Worm (Caenorhabditis elegans) whole organism, mixed stage, embryonic: ENCODE results near the gene T26C5.4.

ENCODE experiments used
- ceh-39 ChIP-seq: fragments of 150-350 bp; optimal IDR thresholded peaks from 2 replicates; lab custom pipeline; 2014; ENCODE audit warnings: missing biosample characterization, missing genetic modification characterization
- lin-32 ChIP-seq: fragments of 200-800 bp; sonication (Bioruptor generic); optimal IDR thresholded peaks from 2 replicates; lab custom pipeline; 2018; ENCODE audit warnings: mild to moderate bottlenecking, missing genetic modification characterization, missing compliant biosample characterization
- mls-2 ChIP-seq: sonication (generic microtip); optimal IDR thresholded peaks from 2 replicates; lab custom pipeline; 2016; ENCODE audit warnings: mild to moderate bottlenecking, missing genetic modification characterization, moderate library complexity, missing compliant biosample characterization
- nhr-12 ChIP-seq: fragments of 150-350 bp; optimal IDR thresholded peaks from 2 replicates; lab custom pipeline; 2014; ENCODE audit warnings: missing biosample characterization, missing genetic modification characterization
- pha-4 ChIP-seq: fragments of 150-350 bp; optimal IDR thresholded peaks from 2 replicates; lab custom pipeline; 2018; ENCODE audit warnings: missing biosample characterization, missing genetic modification reagents, missing genetic modification characterization
- tbx-8 ChIP-seq: fragments of 200-800 bp; sonication (Bioruptor generic); optimal IDR thresholded peaks from 2 replicates; lab custom pipeline; 2018; ENCODE audit warnings: mild to moderate bottlenecking, missing genetic modification characterization, moderate library complexity, missing compliant biosample characterization
- unc-39 ChIP-seq: fragments of 150-350 bp; optimal IDR thresholded peaks from 2 replicates; lab custom pipeline; 2014; ENCODE audit warnings: missing biosample characterization, missing genetic modification characterization
- unc-62 ChIP-seq: fragments of 150-350 bp; optimal IDR thresholded peaks from 2 replicates; lab custom pipeline; 2014; ENCODE audit warnings: missing biosample characterization, missing genetic modification reagents, missing genetic modification characterization

- TF ChIP-seq mls-2 (tag; lab: Kevin White, UChicago) = no peak
- no peak for TF ChIP-seq nhr-12 (tag; lab: Kevin White, UChicago)
- TF ChIP-seq lin-32 (GFP tag; lab: Kevin White, UChicago) = no peak
- TF ChIP-seq pha-4 = no peak
- TF ChIP-seq ceh-39 (tag; lab: Kevin White, UChicago) = no peak
- no peak for TF ChIP-seq unc-39
- TF ChIP-seq unc-62 (GFP tag; lab: Kevin White, UChicago) = no peak
- no peak for TF ChIP-seq tbx-8 (GFP tag; lab: Kevin White, UChicago)
These were observed 38.8 kb upstream of the T26C5.4 start for ce11 chrII:9289127-9289526.
